Fruit fly (Drosophila melanogaster) whole organism, larva: Measurements from ENCODE around the gene Tep3.
A peak's percentile ranks its signal among the peaks of the same experiment; 100 is the strongest.

Source experiments
- noc ChIP-seq: fragments of 200-800 bp; sonication (Bioruptor generic); optimal IDR thresholded peaks from 3 replicates; lab custom pipeline; 2019; ENCODE audit warnings: missing biosample characterization, mild to moderate bottlenecking, missing genetic modification characterization, moderate library complexity

Gene Tep3

DNA sequence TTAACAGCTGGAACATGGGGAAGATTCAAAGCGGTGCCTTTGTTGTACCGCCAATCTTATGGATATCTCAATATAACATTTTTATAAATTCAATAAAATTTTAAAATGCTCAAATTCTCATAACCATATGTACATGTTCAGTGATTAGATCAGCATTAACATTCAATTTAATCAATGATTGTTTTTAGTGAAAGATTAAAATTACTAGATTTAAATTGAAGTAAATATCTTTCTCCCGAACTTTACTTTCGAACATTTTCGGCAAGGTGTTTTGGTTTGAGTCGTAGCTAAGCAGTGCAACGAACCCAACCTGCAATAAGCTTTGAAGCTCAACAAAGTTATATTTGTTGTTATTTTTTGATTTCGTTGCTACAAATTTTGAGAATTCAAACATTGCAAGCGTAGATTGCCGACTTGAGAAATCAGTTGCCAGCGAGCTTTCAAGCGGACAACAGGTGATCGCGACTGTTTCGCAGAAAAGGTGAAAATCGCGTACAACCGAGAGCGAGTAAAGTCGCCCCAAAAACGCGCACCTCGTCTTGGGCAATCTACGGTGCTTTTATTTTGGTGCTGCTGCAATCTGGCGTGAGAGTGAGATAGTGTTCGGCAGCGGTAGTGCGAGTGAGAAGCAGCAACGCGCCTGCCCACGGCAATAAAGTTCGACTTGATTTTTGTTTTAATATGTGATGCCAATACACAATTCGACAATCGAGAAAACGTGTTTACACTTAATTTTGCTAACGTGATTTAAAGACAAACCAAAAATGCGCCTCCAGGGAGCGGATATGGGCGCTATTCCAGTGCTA, at the start of gene Tep3:
Gene Tep3, plus strand, starts transcription at position 423 of the 806 bp plus-strand sequence.
- no peak for TF ChIP-seq noc (tag; lab: Kevin White, UChicago)

dm6 chr2L:7659561-7659960, 43.0 kb upstream of the Tep3 start:
- TF ChIP-seq noc (tag; lab: Kevin White, UChicago) = no peak

DNA sequence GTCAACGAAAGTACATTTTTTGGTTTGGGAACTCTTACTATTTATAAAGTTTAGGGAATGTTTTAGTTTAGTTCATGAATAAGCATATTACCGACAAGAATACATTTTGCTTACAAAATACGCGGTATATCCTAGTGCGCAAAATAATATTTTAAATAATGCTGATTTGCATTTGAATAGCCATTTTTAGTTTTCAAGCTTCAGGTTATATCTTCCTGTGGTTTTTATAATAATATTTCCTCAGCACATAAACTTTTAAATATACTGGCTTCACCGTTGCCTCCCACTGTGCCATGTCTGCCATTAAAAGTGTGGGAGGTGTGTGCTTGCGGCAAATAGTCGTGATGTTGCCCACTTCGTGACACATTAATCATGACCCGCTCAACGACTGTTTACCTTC, 42.5 kb upstream of the Tep3 start:
- TF ChIP-seq noc (tag; lab: Kevin White, UChicago) = no peak

- TF ChIP-seq noc (tag; lab: Kevin White, UChicago) = no peak
Observed at dm6 chr2L:7665747-7666146, 36.9 kb upstream of the Tep3 start, which contains the start of gene Myo28B1. Gene Myo28B1 (plus strand): TSS chr2L:7666047.

DNA sequence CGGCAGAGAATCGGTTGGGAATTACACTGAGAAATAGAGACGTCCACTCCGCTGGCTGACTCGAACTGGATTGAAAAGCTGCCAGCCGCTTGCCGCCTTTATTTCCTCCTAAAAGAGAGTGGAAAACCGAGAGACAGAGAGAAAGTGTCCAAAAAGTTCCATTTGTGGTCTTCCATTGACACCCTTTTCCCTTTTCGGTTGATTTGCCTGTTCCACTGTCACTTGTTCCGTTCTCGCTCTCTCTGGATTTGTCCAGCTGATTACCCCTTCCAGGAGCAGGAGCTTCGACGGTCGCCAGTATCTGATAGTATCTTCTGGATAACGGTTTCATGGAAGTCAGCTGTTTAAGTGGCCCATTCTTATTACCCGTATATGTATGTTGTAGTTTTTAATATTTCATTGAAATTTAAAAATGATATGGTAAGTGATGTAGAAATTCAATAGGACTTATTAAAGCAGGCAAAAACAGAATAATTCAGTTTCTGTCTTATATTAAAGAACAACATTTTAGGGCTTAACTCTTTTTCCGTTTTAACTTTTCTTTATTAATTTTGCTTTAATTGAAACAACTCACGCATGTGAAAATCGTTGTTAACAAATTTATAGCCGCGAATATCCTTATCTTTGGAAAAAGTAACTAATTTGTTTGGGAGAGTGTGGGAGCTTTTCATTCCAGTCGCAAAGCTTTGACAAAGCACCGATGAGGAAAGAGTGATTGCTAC, 27.4 kb upstream of the Tep3 start, which contains the start of gene Slob:
Gene Slob, minus strand, starts transcription at position 51 of the 722 bp plus-strand sequence.
- no peak for TF ChIP-seq noc (tag; lab: Kevin White, UChicago)

DNA sequence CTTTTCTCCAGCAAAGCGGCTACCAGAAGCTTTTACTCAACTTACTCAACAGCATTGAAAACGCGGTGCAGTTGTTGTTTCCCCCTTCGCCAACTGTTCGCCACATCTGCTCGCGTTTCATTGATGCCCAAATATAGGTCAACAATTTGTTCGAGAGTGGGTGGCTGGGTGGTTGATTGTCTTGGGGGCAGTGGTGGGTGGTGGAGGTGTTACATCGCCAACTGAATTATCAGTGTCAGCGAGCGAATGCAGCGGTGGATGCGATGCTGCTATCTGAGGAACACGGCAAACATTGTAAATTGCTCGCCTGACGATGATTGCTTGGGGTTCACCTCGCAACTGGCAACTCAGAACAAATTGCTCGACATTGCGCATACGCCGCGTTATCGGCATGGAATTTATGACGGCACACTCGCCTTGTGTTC, 26.8 kb upstream of the Tep3 start:
- no peak for TF ChIP-seq noc (tag; lab: Kevin White, UChicago)

DNA sequence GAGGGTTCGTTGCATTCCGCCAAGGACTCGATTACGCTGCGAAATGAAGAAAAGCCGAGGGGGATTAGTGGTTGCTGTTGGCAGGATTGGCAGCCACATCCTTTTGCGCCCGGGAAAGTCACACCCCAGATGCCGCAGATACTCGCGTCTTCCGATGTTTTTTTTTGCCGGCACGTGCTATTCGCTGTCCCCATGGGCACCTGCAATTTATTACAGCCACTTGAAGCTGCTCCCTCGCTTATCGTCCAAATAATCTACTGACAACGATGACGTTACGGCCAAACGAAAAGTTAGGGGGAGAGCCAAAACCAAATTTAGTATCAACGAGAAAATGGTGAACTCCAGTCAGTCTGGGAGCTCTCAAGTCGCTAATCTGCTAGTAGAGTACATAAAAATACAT, 25.6 kb upstream of the Tep3 start:
- TF ChIP-seq noc (tag; lab: Kevin White, UChicago) = no peak

DNA sequence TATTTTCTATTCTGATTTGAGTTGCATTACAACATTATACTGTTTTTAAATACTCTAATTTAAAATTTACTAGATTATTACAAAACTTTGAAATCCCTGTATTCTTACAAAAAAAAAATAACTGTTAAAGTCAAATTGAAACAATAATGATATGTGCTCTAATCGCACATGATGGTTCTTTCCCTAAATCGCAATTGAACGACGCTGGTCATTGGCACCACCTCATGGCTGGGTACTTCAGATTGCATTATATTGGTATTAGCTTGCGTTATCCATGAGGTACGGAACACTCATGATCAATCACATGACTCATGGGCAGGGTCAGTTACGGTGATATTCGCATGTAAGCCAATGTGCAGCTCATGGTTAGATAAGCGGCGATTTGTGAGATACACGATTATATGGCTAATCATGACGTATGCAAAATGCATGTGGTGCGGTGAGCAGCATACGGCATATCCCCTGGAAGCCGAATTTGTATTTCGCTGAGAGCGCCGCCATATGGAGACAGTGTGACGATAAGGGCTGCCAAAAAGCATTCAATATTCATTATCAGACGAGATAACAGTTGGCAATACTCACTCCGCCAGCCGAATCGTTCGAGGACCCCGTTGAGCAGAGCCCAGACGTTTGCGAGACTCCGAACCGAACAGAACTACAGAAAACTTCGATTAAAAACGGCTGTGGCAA, 24.4 kb upstream of the Tep3 start:
- peak; percentile 33 for TF ChIP-seq noc (tag; lab: Kevin White, UChicago)

DNA sequence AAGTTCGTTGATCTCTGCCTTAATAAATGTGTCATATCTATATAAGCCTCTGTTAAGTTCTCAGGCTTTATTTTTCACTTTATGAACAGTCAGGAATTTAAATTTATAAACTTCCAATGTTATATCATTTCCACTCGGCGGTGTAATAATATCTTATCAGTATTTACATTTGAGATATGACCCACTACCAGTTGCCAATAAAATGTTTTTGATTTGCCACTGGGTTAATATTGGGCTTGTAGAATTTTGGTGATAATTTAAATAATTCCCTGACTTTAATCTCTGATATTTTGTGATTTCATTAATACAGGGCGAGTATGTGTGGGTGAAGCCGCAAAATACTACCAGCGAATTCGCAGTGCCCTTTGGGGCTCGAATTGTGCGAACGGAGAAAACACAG, 22.3 kb upstream of the Tep3 start:
- TF ChIP-seq noc (tag; lab: Kevin White, UChicago) = no peak

dm6 chr2L:7685290-7685689, 17.3 kb upstream of the Tep3 start:
- TF ChIP-seq noc (tag; lab: Kevin White, UChicago) = peak; percentile 51

DNA sequence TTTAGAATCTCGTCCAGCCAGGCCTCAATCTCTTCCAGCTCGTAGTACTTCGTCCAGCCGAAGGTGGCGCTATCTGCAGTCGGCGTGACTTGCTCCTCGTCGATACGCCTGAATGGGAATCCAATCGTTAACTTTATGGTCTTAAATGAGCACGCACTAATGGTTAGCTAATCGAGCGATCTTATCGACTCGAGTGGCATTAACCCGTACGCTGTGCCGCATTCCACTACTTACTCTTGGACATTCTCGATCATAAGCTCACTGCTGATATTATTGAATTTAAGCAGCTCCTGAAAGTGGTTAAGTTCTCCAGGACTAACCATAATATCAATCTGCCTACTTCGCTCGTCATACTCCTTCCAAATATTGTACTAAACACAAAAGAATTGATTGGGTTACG, 12.2 kb upstream of the Tep3 start:
- TF ChIP-seq noc (tag; lab: Kevin White, UChicago) = no peak

DNA sequence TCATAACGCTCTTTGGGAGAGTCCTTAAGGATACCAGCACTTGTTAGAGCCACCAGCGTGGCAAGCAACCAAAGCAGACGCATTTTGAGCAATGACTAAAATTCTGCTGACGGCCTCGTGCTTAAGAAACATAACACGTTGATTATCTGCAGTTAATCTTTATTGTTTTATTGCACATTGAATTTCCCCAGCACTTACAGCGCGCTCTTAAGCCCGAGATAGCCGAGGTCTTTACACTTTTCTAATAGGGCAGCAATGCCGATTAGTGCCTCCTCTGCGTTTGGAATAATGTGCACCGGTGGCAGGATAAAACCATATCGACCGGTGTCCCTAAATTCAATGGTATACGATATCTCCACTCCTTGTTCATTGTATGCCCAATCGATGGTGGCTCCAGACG, 11.6 kb upstream of the Tep3 start, which contains the start of gene CG18585:
Gene CG18585, minus strand, starts transcription at position 101 of the 400 bp plus-strand sequence.
- no peak for TF ChIP-seq noc (tag; lab: Kevin White, UChicago)

DNA sequence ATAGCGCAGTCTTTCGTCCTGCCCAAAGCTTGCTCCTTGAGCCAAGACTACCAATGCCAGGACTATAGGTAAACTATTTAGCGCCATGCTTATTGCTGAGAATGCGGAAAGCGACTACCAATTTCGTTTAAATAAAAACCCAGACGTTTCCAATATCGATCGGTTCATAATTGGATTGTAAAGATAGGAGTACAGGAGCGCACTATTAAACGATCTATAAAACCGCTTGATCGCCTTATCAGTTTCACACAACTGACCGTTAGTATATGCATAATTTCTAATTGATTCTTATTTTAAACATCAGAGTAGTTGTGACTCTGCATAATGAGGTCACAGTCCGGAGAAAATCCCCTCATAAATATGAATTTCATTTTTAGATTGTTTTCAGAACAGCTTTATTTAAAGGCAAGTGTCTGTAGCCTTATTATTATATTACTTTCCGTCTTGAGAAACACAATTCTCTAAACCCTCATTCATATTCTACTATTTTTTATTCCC, 10.0 kb upstream of the Tep3 start, which contains the start of the genes CG7025 and CG43235:
Gene CG7025, minus strand, starts transcription at position 101 of the 498 bp plus-strand sequence.
Gene CG43235, plus strand, starts transcription at position 448 of the 498 bp plus-strand sequence.
- TF ChIP-seq noc (tag; lab: Kevin White, UChicago) = no peak

dm6 chr2L:7701417-7701816, 1.2 kb upstream of the Tep3 start, which contains the start of gene Tep2:
Gene Tep2 (minus strand): TSS chr2L:7701601.
- peak; percentile 2 for TF ChIP-seq noc (tag; lab: Kevin White, UChicago)

DNA sequence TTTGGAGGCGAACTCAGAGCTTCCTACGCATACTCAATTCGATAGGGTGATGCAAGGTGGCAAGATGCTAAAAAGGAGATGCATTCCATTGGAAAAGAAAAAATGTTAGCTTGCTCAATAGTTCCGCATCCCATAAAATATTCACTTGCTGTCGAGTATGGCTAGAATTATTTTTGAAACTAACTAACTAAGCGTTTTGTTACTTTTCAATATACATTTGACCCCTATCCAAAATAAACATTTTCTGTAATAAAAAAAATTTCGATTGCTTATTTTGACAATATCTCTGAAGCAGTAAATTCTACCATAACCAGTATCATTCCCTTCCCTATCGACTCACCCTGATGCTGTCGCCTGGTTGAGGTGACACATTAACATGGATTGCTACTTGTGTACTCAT, 929 bp downstream of the Tep3 start:
- peak; percentile 55 for TF ChIP-seq noc (tag; lab: Kevin White, UChicago)
